Fruit fly (Drosophila melanogaster): Measurements from ENCODE around the gene IPIP.

IPIP gene

dm6 chr2L:6047528-6048160 is at the start of gene IPIP (continued):
- TF ChIP-seq CHES-1-like (GFP tag; optimal IDR thresholded peaks at IDR 0.05) (no peak), gro (GFP tag; optimal IDR thresholded peaks at IDR 0.05) (peak; percentile 7), CG1233 (GFP tag; optimal IDR thresholded peaks at IDR 0.05) (peak; percentile 53)

dm6 chr2L:5998383-5998782 is 49.4 kb upstream of the IPIP start:
- TF ChIP-seq CG3838 (GFP tag; optimal IDR thresholded peaks at IDR 0.05) (no peak), CG5245 (GFP tag; optimal IDR thresholded peaks at IDR 0.05) (no peak), crol (GFP tag; IDR thresholded peaks at IDR 0.05) (peak; percentile 58), CG10274 (GFP tag; optimal IDR thresholded peaks at IDR 0.05) (no peak), CG4282 (GFP tag; optimal IDR thresholded peaks at IDR 0.05) (no peak), gem (tag; optimal IDR thresholded peaks at IDR 0.05) (no peak), CG42726 (GFP tag; IDR thresholded peaks at IDR 0.05; ENCODE audit: partially characterized antibody) (no peak), sqz (GFP tag; optimal IDR thresholded peaks at IDR 0.05) (peak; percentile 0), tx (GFP tag; optimal IDR thresholded peaks at IDR 0.05) (no peak), MTF-1 (GFP tag; optimal IDR thresholded peaks at IDR 0.05; ENCODE audit: borderline replicate concordance) (no peak), sens (GFP tag) (peak; percentile 63)

- TF ChIP-seq CG8765 (GFP tag; IDR thresholded peaks at IDR 0.05), result 0 out of 2 replicates have a peak, but pooled peaks have one; percentile 15
- peak; percentile 58 for TF ChIP-seq CG10431 (GFP tag; optimal IDR thresholded peaks at IDR 0.05)
- no peak for TF ChIP-seq CG13775 (GFP tag; optimal IDR thresholded peaks at IDR 0.05)
- TF ChIP-seq D (optimal IDR thresholded peaks at IDR 0.05), result peak; percentile 24
- TF ChIP-seq D (GFP tag; optimal IDR thresholded peaks at IDR 0.05), result no peak
- peak; percentile 84 for TF ChIP-seq gfzf (GFP tag; optimal IDR thresholded peaks at IDR 0.05)
- TF ChIP-seq inv (GFP tag; IDR thresholded peaks at IDR 0.05; ENCODE audit: partially characterized antibody), result 0 out of 2 replicates have a peak, but pooled peaks have one; percentile 20
- TF ChIP-seq CG9817 (tag; optimal IDR thresholded peaks at IDR 0.05), result peak; percentile 11
- peak; percentile 30 for TF ChIP-seq tin (GFP tag; optimal IDR thresholded peaks at IDR 0.05)
- TF ChIP-seq Dp (GFP tag; optimal IDR thresholded peaks at IDR 0.05), result peak; percentile 60
- peak; percentile 62 for TF ChIP-seq caup (GFP tag; optimal IDR thresholded peaks at IDR 0.05; ENCODE audit: severe bottlenecking)
- peak; percentile 58; the same call in 2 of the 3 replicates for TF ChIP-seq Dbx (GFP tag; IDR thresholded peaks at IDR 0.05)
- peak; percentile 57 for TF ChIP-seq Atf6 (GFP tag; IDR thresholded peaks at IDR 0.05)
- TF ChIP-seq CrebB (tag; optimal IDR thresholded peaks at IDR 0.05), result peak; percentile 14
- peak; percentile 22 for TF ChIP-seq p53 (GFP tag; optimal IDR thresholded peaks at IDR 0.05)
- peak; percentile 38; the same call in 1 of the 2 replicates for TF ChIP-seq CG4404 (GFP tag; IDR thresholded peaks at IDR 0.05)
- TF ChIP-seq ERR (GFP tag; optimal IDR thresholded peaks at IDR 0.05), result no peak
- TF ChIP-seq MESR4 (GFP tag; optimal IDR thresholded peaks at IDR 0.05), result peak; percentile 91
- no peak for TF ChIP-seq trh (GFP tag; optimal IDR thresholded peaks at IDR 0.05)
- TF ChIP-seq dpn (GFP tag; optimal IDR thresholded peaks at IDR 0.05), result peak in 1 of 2 experiments; percentile 39
- no peak for TF ChIP-seq so (GFP tag; IDR thresholded peaks at IDR 0.05)
- peak; percentile 62 for TF ChIP-seq HmgD (GFP tag; optimal IDR thresholded peaks at IDR 0.05)
- TF ChIP-seq grn (GFP tag; optimal IDR thresholded peaks at IDR 0.05), result peak; percentile 90
- TF ChIP-seq CG7786 (GFP tag; optimal IDR thresholded peaks at IDR 0.05), result peak; percentile 35
- TF ChIP-seq chif (GFP tag; optimal IDR thresholded peaks at IDR 0.05), result no peak
- no peak for TF ChIP-seq z (GFP tag; IDR thresholded peaks at IDR 0.05)
- peak; percentile 47; the same call in 1 of the 2 replicates for TF ChIP-seq chm (GFP tag; IDR thresholded peaks at IDR 0.05)
- peak; percentile 44 for TF ChIP-seq dm (GFP tag; optimal IDR thresholded peaks at IDR 0.05)
- TF ChIP-seq CG18619 (GFP tag; optimal IDR thresholded peaks at IDR 0.05), result peak; percentile 8
- peak; percentile 44 for TF ChIP-seq Dip3 (GFP tag; optimal IDR thresholded peaks at IDR 0.05)
- 0 out of 2 replicates have a peak, but pooled peaks have one; percentile 7 for TF ChIP-seq CG14014 (GFP tag; IDR thresholded peaks at IDR 0.05)
- peak; percentile 52 for TF ChIP-seq bcd (GFP tag; optimal IDR thresholded peaks at IDR 0.05)
- TF ChIP-seq HmgZ (tag; optimal IDR thresholded peaks at IDR 0.05), result peak; percentile 62
- no peak for TF ChIP-seq ash1 (GFP tag; optimal IDR thresholded peaks at IDR 0.05)
These were observed 48.6 kb upstream of the IPIP start, which contains the start of gene Kdm5 for dm6 chr2L:5999247-5999646. Gene Kdm5 (minus strand): TSS chr2L:5999501.
